Fruit fly (Drosophila melanogaster) whole organism, wandering third instar larva: ENCODE measurements around the gene Hr78.

Source experiments
- Dfd ChIP-seq: fragments of >200 bp; optimal IDR thresholded peaks from 2 replicates; lab custom pipeline; 2017; ENCODE audit warnings: missing biosample characterization, missing genetic modification characterization
- Dif ChIP-seq: fragments of 200-275, 200-300 bp; sonication (Bioruptor generic); optimal IDR thresholded peaks from 2 replicates; lab custom pipeline; 2018; ENCODE audit warnings: missing biosample characterization, missing genetic modification characterization; ENCODE audit not compliant: partially characterized antibody
- Hr78 ChIP-seq: fragments of >200 bp; optimal IDR thresholded peaks from 2 replicates; lab custom pipeline; 2017; ENCODE audit warnings: missing biosample characterization, missing genetic modification characterization
- Myc ChIP-seq: fragments of >200 bp; optimal IDR thresholded peaks from 2 replicates; lab custom pipeline; 2017
- N ChIP-seq: fragments of >200 bp; optimal IDR thresholded peaks from 2 replicates; lab custom pipeline; 2018; ENCODE audit warnings: missing biosample characterization, missing external identifiers, missing genetic modification characterization
- OdsH ChIP-seq: fragments of 200-800 bp; sonication (Bioruptor generic); optimal IDR thresholded peaks from 2 replicates; lab custom pipeline; 2016; ENCODE audit warnings: missing biosample characterization, mild to moderate bottlenecking, missing genetic modification characterization
- Rel ChIP-seq, 2 experiments: fragments of 200-800 bp; sonication (Bioruptor generic) in 1 of 2; optimal IDR thresholded peaks; 2 replicates in 1 of 2; 3 replicates in 1 of 2; lab custom pipeline; 2016 to 2019; ENCODE audit warnings: mild to moderate bottlenecking in 2 of 2, missing biosample characterization in 2 of 2, missing genetic modification characterization in 2 of 2, moderate library complexity in 1 of 2
- lola ChIP-seq: fragments of >200 bp; optimal IDR thresholded peaks from 2 replicates; lab custom pipeline; 2017; ENCODE audit warnings: missing biosample characterization, missing genetic modification characterization
- pan ChIP-seq: fragments of >200 bp; optimal IDR thresholded peaks from 2 replicates; lab custom pipeline; 2017
- sage ChIP-seq: fragments of 200-800 bp; sonication (Bioruptor generic); optimal IDR thresholded peaks from 2 replicates; lab custom pipeline; 2016; ENCODE audit warnings: missing biosample characterization, mild to moderate bottlenecking, missing genetic modification characterization
- woc ChIP-seq: sonication (Bioruptor generic); optimal IDR thresholded peaks from 2 replicates; lab custom pipeline; 2016; ENCODE audit warnings: missing biosample characterization, mild to moderate bottlenecking, missing genetic modification characterization

DNA sequence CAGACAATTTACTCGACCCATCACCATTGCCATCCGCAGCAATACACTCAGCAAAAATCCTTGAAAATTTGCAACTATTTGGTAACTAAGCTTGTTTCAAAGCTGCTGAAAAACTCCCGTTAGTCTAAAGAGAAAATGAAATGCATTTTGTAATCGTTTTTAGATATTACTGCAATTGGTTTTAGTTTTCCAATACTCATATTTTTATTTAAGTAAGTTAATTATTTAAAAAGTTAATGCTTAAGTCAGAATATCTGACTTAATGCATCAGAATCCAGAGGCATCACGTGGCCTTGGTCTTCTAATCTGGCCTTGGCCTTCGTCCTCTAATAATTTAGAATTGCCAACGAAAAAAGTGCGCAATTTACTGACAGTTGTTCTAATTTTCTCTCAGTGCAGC lies 34.4 kb downstream of the Hr78 start:
- no peak for TF ChIP-seq pan (lab: Kevin White, UChicago)
- no peak for TF ChIP-seq Myc (lab: Kevin White, UChicago)
- TF ChIP-seq Dfd (GFP tag; lab: Kevin White, UChicago): no peak
- TF ChIP-seq OdsH (GFP tag; lab: Kevin White, UChicago): no peak
- no peak for TF ChIP-seq Hr78 (GFP tag; lab: Kevin White, UChicago)
- TF ChIP-seq N (GFP tag; lab: Kevin White, UChicago): no peak
- TF ChIP-seq lola (GFP tag; lab: Kevin White, UChicago): no peak
- TF ChIP-seq sage (GFP tag; lab: Kevin White, UChicago): no peak
- no peak for TF ChIP-seq woc (GFP tag; lab: Kevin White, UChicago)
- no peak for TF ChIP-seq Rel (GFP tag; optimal IDR thresholded peaks at IDR 0.05; lab: Kevin White, UChicago)
- TF ChIP-seq Rel (tag; optimal IDR thresholded peaks at IDR 0.05; lab: Kevin White, UChicago): no peak
- no peak for TF ChIP-seq Dif (GFP tag; lab: Kevin White, UChicago)
